Worm (Caenorhabditis elegans) whole organism, L1 larva: ENCODE data around the gene fzy-1.
A peak's percentile ranks its signal among the peaks of the same experiment; 100 is the strongest.

ENCODE experiments used
- C04F5.9 ChIP-seq: sonication (generic microtip); optimal IDR thresholded peaks from 2 replicates; lab custom pipeline; 2016; ENCODE audit warnings: missing genetic modification characterization, missing compliant biosample characterization
- C34B4.2 ChIP-seq: sonication (generic microtip); optimal IDR thresholded peaks from 2 replicates; lab custom pipeline; 2017; ENCODE audit warnings: mild to moderate bottlenecking, missing genetic modification characterization, missing compliant biosample characterization
- aha-1 ChIP-seq: fragments of 150-350 bp; optimal IDR thresholded peaks from 2 replicates; lab custom pipeline; 2014; ENCODE audit warnings: missing biosample characterization, missing genetic modification characterization
- alr-1 ChIP-seq: fragments of 200-800 bp; sonication (Bioruptor generic); optimal IDR thresholded peaks from 2 replicates; lab custom pipeline; 2018; ENCODE audit warnings: borderline replicate concordance, mild to moderate bottlenecking, missing genetic modification characterization, missing compliant biosample characterization
- ceh-63 ChIP-seq: fragments of 200-800 bp; sonication (Bioruptor generic); optimal IDR thresholded peaks from 2 replicates; lab custom pipeline; 2018; ENCODE audit warnings: mild to moderate bottlenecking, missing genetic modification characterization, missing compliant biosample characterization
- ceh-82 ChIP-seq, 3 experiments: fragments of 150-350 bp in 1 of 3; sonication (generic microtip) in 2 of 3; optimal IDR thresholded peaks; 2 replicates each; lab custom pipeline; 2014 to 2017; ENCODE audit warnings: missing biosample characterization in 3 of 3, missing genetic modification characterization in 3 of 3
- ceh-88 ChIP-seq: fragments of 200-800 bp; sonication (Bioruptor generic); IDR thresholded peaks from 2 replicates; pipeline ENCODE4 v1.3.6; 2022; ENCODE audit warnings: missing genetic modification characterization, missing compliant biosample characterization
- ceh-90 ChIP-seq: sonication (generic microtip); optimal IDR thresholded peaks from 2 replicates; lab custom pipeline; 2016; ENCODE audit warnings: missing genetic modification characterization, missing compliant biosample characterization
- dsc-1 ChIP-seq: sonication (generic microtip); optimal IDR thresholded peaks from 2 replicates; lab custom pipeline; 2016; ENCODE audit warnings: mild to moderate bottlenecking, missing genetic modification characterization, missing compliant biosample characterization
- efl-3 ChIP-seq: fragments of 200-800 bp; sonication (Bioruptor generic); optimal IDR thresholded peaks from 2 replicates; lab custom pipeline; 2018; ENCODE audit warnings: mild to moderate bottlenecking, missing genetic modification characterization, missing compliant biosample characterization
- egl-13 ChIP-seq: sonication (generic microtip); optimal IDR thresholded peaks from 2 replicates; lab custom pipeline; 2016; ENCODE audit warnings: missing genotype, missing genetic modification reagents, missing genetic modification characterization, missing compliant biosample characterization
- egl-27 ChIP-seq, 2 experiments: fragments of 150-350 bp in 1 of 2; sonication (generic microtip); optimal IDR thresholded peaks; 3 replicates each; lab custom pipeline; 2017 to 2018; ENCODE audit warnings: missing biosample characterization in 2 of 2, missing genetic modification characterization in 2 of 2, missing genetic modification reagents in 2 of 2
- elt-2 ChIP-seq: sonication (generic microtip); optimal IDR thresholded peaks from 2 replicates; lab custom pipeline; 2016; ENCODE audit warnings: missing genetic modification characterization, mild to moderate bottlenecking, inconsistent platforms, missing compliant biosample characterization, missing genetic modification reagents
- elt-3 ChIP-seq, 6 experiments: fragments of 150-350 bp in 1 of 6; sonication (generic microtip); optimal IDR thresholded peaks; 2 replicates each; lab custom pipeline; 2017 to 2018; ENCODE audit warnings: missing biosample characterization in 6 of 6, missing genetic modification characterization in 6 of 6, inconsistent platforms in 1 of 6
- fkh-10 ChIP-seq: sonication (generic microtip); optimal IDR thresholded peaks from 2 replicates; lab custom pipeline; 2017; ENCODE audit warnings: missing biosample characterization, missing genetic modification reagents, missing genetic modification characterization
- fkh-4 ChIP-seq: sonication (generic microtip); optimal IDR thresholded peaks from 2 replicates; lab custom pipeline; 2016; ENCODE audit warnings: missing compliant biosample characterization, missing genetic modification characterization, borderline replicate concordance
- fkh-8 ChIP-seq: sonication (generic microtip); optimal IDR thresholded peaks from 2 replicates; lab custom pipeline; 2016; ENCODE audit warnings: mild to moderate bottlenecking, missing genetic modification characterization, missing compliant biosample characterization
- fos-1 ChIP-seq: fragments of 150-350 bp; optimal IDR thresholded peaks from 2 replicates; lab custom pipeline; 2014; ENCODE audit warnings: missing biosample characterization, missing genetic modification characterization
- irx-1 ChIP-seq: sonication (generic microtip); optimal IDR thresholded peaks from 2 replicates; lab custom pipeline; 2016; ENCODE audit warnings: missing genetic modification characterization, missing compliant biosample characterization
- isw-1 ChIP-seq: fragments of 200-800 bp; sonication (Bioruptor generic); IDR thresholded peaks from 2 replicates; pipeline ENCODE4 v1.3.6; 2022; ENCODE audit warnings: missing genetic modification characterization, missing compliant biosample characterization
- jun-1 ChIP-seq: fragments of 150-350 bp; optimal IDR thresholded peaks from 2 replicates; lab custom pipeline; 2014; ENCODE audit warnings: missing biosample characterization, missing genetic modification reagents, missing genetic modification characterization
- lin-13 ChIP-seq: fragments of 150-350 bp; optimal IDR thresholded peaks from 2 replicates; lab custom pipeline; 2014; ENCODE audit warnings: missing biosample characterization, missing genetic modification reagents, missing genetic modification characterization
- lin-15B ChIP-seq: fragments of 150-350 bp; sonication (generic microtip); optimal IDR thresholded peaks from 3 replicates; lab custom pipeline; 2014; ENCODE audit warnings: missing biosample characterization, missing genetic modification characterization
- lin-35 ChIP-seq, 2 experiments: fragments of 150-350 bp; optimal IDR thresholded peaks; 2 replicates each; lab custom pipeline; 2014; ENCODE audit warnings: missing biosample characterization in 2 of 2, missing genetic modification characterization in 2 of 2, missing genetic modification reagents in 2 of 2
- lir-3 ChIP-seq: sonication (generic microtip); optimal IDR thresholded peaks from 2 replicates; lab custom pipeline; 2016; ENCODE audit warnings: mild to moderate bottlenecking, missing genetic modification characterization, moderate library complexity, missing compliant biosample characterization; ENCODE audit not compliant: poor library complexity
- mab-9 ChIP-seq: fragments of 200-800 bp; sonication (Bioruptor generic); IDR thresholded peaks from 2 replicates; pipeline ENCODE4 v1.3.6; 2022; ENCODE audit warnings: missing genetic modification reagents, missing genetic modification characterization, missing compliant biosample characterization
- mef-2 ChIP-seq: fragments of 150-350 bp; optimal IDR thresholded peaks from 2 replicates; lab custom pipeline; 2014; ENCODE audit warnings: missing biosample characterization, missing genetic modification characterization
- nhr-11 ChIP-seq: fragments of 150-350 bp; optimal IDR thresholded peaks from 2 replicates; lab custom pipeline; 2014; ENCODE audit warnings: missing biosample characterization, missing genetic modification characterization
- nhr-20 ChIP-seq: sonication (generic microtip); optimal IDR thresholded peaks from 2 replicates; lab custom pipeline; 2016; ENCODE audit warnings: mild to moderate bottlenecking, missing genetic modification characterization, missing compliant biosample characterization
- nhr-237 ChIP-seq: fragments of 150-350 bp; optimal IDR thresholded peaks from 2 replicates; lab custom pipeline; 2014; ENCODE audit warnings: missing biosample characterization, missing genetic modification characterization
- nhr-28 ChIP-seq: fragments of 150-350 bp; optimal IDR thresholded peaks from 2 replicates; lab custom pipeline; 2014; ENCODE audit warnings: missing biosample characterization, missing genetic modification characterization
- nhr-47 ChIP-seq: sonication (generic microtip); optimal IDR thresholded peaks from 2 replicates; lab custom pipeline; 2016; ENCODE audit warnings: mild to moderate bottlenecking, missing genetic modification characterization, moderate library complexity, missing compliant biosample characterization
- nhr-76 ChIP-seq: sonication (generic microtip); optimal IDR thresholded peaks from 2 replicates; lab custom pipeline; 2017; ENCODE audit warnings: missing biosample characterization, missing genetic modification characterization
- nhr-85 ChIP-seq: sonication (generic microtip); peaks from one replicate; lab custom pipeline; 2016; ENCODE audit warnings: missing genetic modification characterization, inconsistent platforms, missing compliant biosample characterization
- nhr-90 ChIP-seq: sonication (generic microtip); optimal IDR thresholded peaks from 2 replicates; lab custom pipeline; 2016; ENCODE audit warnings: mild to moderate bottlenecking, missing genetic modification characterization, missing compliant biosample characterization; ENCODE audit not compliant: poor library complexity
- pag-3 ChIP-seq: sonication (generic microtip); optimal IDR thresholded peaks from 2 replicates; lab custom pipeline; 2017; ENCODE audit warnings: missing genetic modification characterization, mild to moderate bottlenecking, missing compliant biosample characterization, antibody characterized with exemption, borderline replicate concordance; ENCODE audit not compliant: insufficient read depth
- pax-3 ChIP-seq: fragments of 200-800 bp; sonication (Bioruptor generic); optimal IDR thresholded peaks from 2 replicates; lab custom pipeline; 2018; ENCODE audit warnings: mild to moderate bottlenecking, missing genetic modification characterization, moderate library complexity, missing compliant biosample characterization
- pqm-1 ChIP-seq: sonication (generic microtip); optimal IDR thresholded peaks from 3 replicates; lab custom pipeline; 2017; ENCODE audit warnings: missing biosample characterization, missing genetic modification characterization
- rnt-1 ChIP-seq: sonication (generic microtip); optimal IDR thresholded peaks from 2 replicates; lab custom pipeline; 2016; ENCODE audit warnings: mild to moderate bottlenecking, missing genetic modification characterization, moderate library complexity, missing compliant biosample characterization
- snpc-4 ChIP-seq: fragments of 150-350 bp; optimal IDR thresholded peaks from 2 replicates; lab custom pipeline; 2014; ENCODE audit warnings: missing biosample characterization, missing genetic modification characterization
- snu-23 ChIP-seq: sonication (generic microtip); optimal IDR thresholded peaks from 2 replicates; lab custom pipeline; 2016; ENCODE audit warnings: missing genetic modification characterization, missing compliant biosample characterization
- sox-4 ChIP-seq: sonication (generic microtip); optimal IDR thresholded peaks from 2 replicates; lab custom pipeline; 2016; ENCODE audit warnings: missing genetic modification characterization, missing compliant biosample characterization
- sup-37 ChIP-seq: fragments of 200-800 bp; sonication (Bioruptor generic); optimal IDR thresholded peaks from 2 replicates; lab custom pipeline; 2018; ENCODE audit warnings: mild to moderate bottlenecking, missing genetic modification characterization, missing compliant biosample characterization
- tbx-2 ChIP-seq: sonication (generic microtip); optimal IDR thresholded peaks from 2 replicates; lab custom pipeline; 2016; ENCODE audit warnings: missing genetic modification characterization, missing compliant biosample characterization
- unc-130 ChIP-seq: fragments of 150-350 bp; optimal IDR thresholded peaks from 2 replicates; lab custom pipeline; 2017; ENCODE audit warnings: missing biosample characterization, missing genetic modification characterization, inconsistent platforms
- unc-62 ChIP-seq: fragments of 150-350 bp; optimal IDR thresholded peaks from 2 replicates; lab custom pipeline; 2014; ENCODE audit warnings: missing biosample characterization, missing genetic modification reagents, missing genetic modification characterization
- unc-86 ChIP-seq: sonication (generic microtip); optimal IDR thresholded peaks from 2 replicates; lab custom pipeline; 2016; ENCODE audit warnings: missing genetic modification characterization, missing compliant biosample characterization
- unc-98 ChIP-seq: fragments of 200-800 bp; sonication (Bioruptor generic); IDR thresholded peaks from 2 replicates; pipeline ENCODE4 v1.3.6; 2022; ENCODE audit warnings: missing genetic modification characterization, missing compliant biosample characterization
- xbp-1 ChIP-seq: sonication (generic microtip); optimal IDR thresholded peaks from 2 replicates; lab custom pipeline; 2016; ENCODE audit warnings: missing genetic modification characterization, missing compliant biosample characterization
- zag-1 ChIP-seq: fragments of 150-350 bp; optimal IDR thresholded peaks from 2 replicates; lab custom pipeline; 2014; ENCODE audit warnings: missing biosample characterization, missing genetic modification characterization

fzy-1 gene

ce11 chrII:5511417-5512353, 11.1 kb downstream of the fzy-1 start (continued):
- TF ChIP-seq snpc-4 (tag; lab: Kevin White, UChicago) (no peak), unc-62 (GFP tag; lab: Kevin White, UChicago) (no peak), pax-3 (tag; lab: Kevin White, UChicago) (no peak), ceh-82 (tag; optimal IDR thresholded peaks at IDR 0.05; lab: Kevin White, UChicago) (peak in 1 of 3 experiments; percentile 5), fos-1 (tag; lab: Kevin White, UChicago) (no peak), nhr-90 (no peak), isw-1 (peak; percentile 8; the same call in 1 of the 2 replicates), pqm-1 (tag; lab: Kevin White, UChicago) (no peak), fkh-4 (peak; percentile 53), nhr-237 (tag; lab: Kevin White, UChicago) (no peak), jun-1 (tag; lab: Kevin White, UChicago) (no peak), nhr-47 (tag; lab: Kevin White, UChicago) (peak; percentile 59), mab-9 (GFP tag; lab: Robert Waterston, UW) (no peak), ceh-88 (peak; percentile 37; the same call in 1 of the 2 replicates), rnt-1 (tag; lab: Kevin White, UChicago) (peak; percentile 59), nhr-76 (no peak), lin-15B (tag; lab: Kevin White, UChicago) (no peak), alr-1 (tag; lab: Kevin White, UChicago) (no peak), elt-3 (tag; optimal IDR thresholded peaks at IDR 0.05; lab: Kevin White, UChicago) (no peak), aha-1 (tag; lab: Kevin White, UChicago) (no peak), sox-4 (tag; lab: Kevin White, UChicago) (no peak), unc-130 (no peak), snu-23 (GFP tag; lab: Kevin White, UChicago) (peak; percentile 17), egl-27 (tag; optimal IDR thresholded peaks at IDR 0.05; lab: Kevin White, UChicago) (no peak), pag-3 (tag; lab: Kevin White, UChicago) (no peak), nhr-11 (tag; lab: Kevin White, UChicago) (no peak), irx-1 (peak; percentile 71), tbx-2 (no peak), lir-3 (tag; lab: Kevin White, UChicago) (peak; percentile 54), lin-13 (GFP tag; lab: Kevin White, UChicago) (no peak), unc-86 (peak; percentile 34), egl-13 (tag; lab: Kevin White, UChicago) (peak; percentile 52), efl-3 (GFP tag; lab: Kevin White, UChicago) (no peak), mef-2 (tag; lab: Kevin White, UChicago) (no peak), fkh-8 (tag; lab: Kevin White, UChicago) (peak; percentile 39), elt-2 (peak; percentile 15), sup-37 (GFP tag; lab: Kevin White, UChicago) (no peak), dsc-1 (tag; lab: Kevin White, UChicago) (peak; percentile 55), nhr-28 (tag; lab: Kevin White, UChicago) (no peak), ceh-90 (peak; percentile 82), nhr-20 (no peak), C34B4.2 (tag; lab: Kevin White, UChicago) (no peak), nhr-85 (tag; lab: Kevin White, UChicago) (peak; percentile 78), ceh-63 (GFP tag; lab: Kevin White, UChicago) (no peak), lin-35 (GFP tag; optimal IDR thresholded peaks at IDR 0.05; lab: Kevin White, UChicago) (peak in 1 of 2 experiments; percentile 24), xbp-1 (tag; lab: Kevin White, UChicago) (peak; percentile 1), fkh-10 (GFP tag; lab: Kevin White, UChicago) (no peak), C04F5.9 (tag; lab: Kevin White, UChicago) (peak; percentile 40), zag-1 (tag; lab: Kevin White, UChicago) (no peak), unc-98 (GFP tag; lab: Robert Waterston, UW) (peak; percentile 61)
